Fruit fly (Drosophila melanogaster) S2 (cell line): ENCODE data around the gene sba.

Experiments
- CG8478 ChIP-seq: fragments of >200 bp; optimal IDR thresholded peaks from 2 replicates; lab custom pipeline; 2018
- CTCF ChIP-seq, 2 experiments: fragments of >200 bp; optimal IDR thresholded peaks; 2 replicates each; lab custom pipeline; 2018

dm6 chr3R:23878318-23878799 is 44.4 kb downstream of the sba start:
- TF ChIP-seq CG8478 (lab: Kevin White, UChicago): no peak
- no peak for TF ChIP-seq CTCF (optimal IDR thresholded peaks at IDR 0.05; lab: Kevin White, UChicago)
